Worm (Caenorhabditis elegans) whole organism, L4 larva: Measurements from ENCODE around the gene F46C3.7.

Source experiments
- F44E2.7 ChIP-seq: fragments of 200-800 bp; sonication (Bioruptor generic); IDR thresholded peaks from 2 replicates; pipeline ENCODE4 v2.1.2; 2022; ENCODE audit warnings: missing genetic modification characterization, missing compliant biosample characterization
- F49E8.2 ChIP-seq: sonication (generic microtip); optimal IDR thresholded peaks from 2 replicates; lab custom pipeline; 2016; ENCODE audit warnings: missing compliant biosample characterization, mild to moderate bottlenecking, missing genetic modification characterization, borderline replicate concordance
- duxl-1 ChIP-seq: sonication (generic microtip); optimal IDR thresholded peaks from 2 replicates; lab custom pipeline; 2016; ENCODE audit warnings: mild to moderate bottlenecking, missing genetic modification characterization, moderate library complexity, missing compliant biosample characterization; ENCODE audit not compliant: poor library complexity
- egl-43 ChIP-seq: fragments of 200-800 bp; sonication (Bioruptor generic); IDR thresholded peaks from 2 replicates; pipeline ENCODE4 v1.3.6; 2022; ENCODE audit warnings: missing genetic modification reagents, missing genetic modification characterization, missing compliant biosample characterization
- fkh-10 ChIP-seq: fragments of 150-350 bp; optimal IDR thresholded peaks from 2 replicates; lab custom pipeline; 2014; ENCODE audit warnings: missing biosample characterization, missing genetic modification reagents, missing genetic modification characterization
- hif-1 ChIP-seq, 2 experiments: sonication (generic microtip); optimal IDR thresholded peaks; 2 replicates each; lab custom pipeline; 2016 to 2017; ENCODE audit warnings: missing compliant biosample characterization in 2 of 2, missing genetic modification characterization in 2 of 2, missing genetic modification reagents in 2 of 2, missing genotype in 2 of 2, mild to moderate bottlenecking in 1 of 2
- lin-13 ChIP-seq: fragments of 150-350 bp; optimal IDR thresholded peaks from 2 replicates; lab custom pipeline; 2014; ENCODE audit warnings: missing biosample characterization, missing genetic modification reagents, missing genetic modification characterization
- mes-2 ChIP-seq: sonication (generic microtip); optimal IDR thresholded peaks from 2 replicates; lab custom pipeline; 2016; ENCODE audit warnings: missing genotype, mild to moderate bottlenecking, missing genetic modification characterization, missing compliant biosample characterization; ENCODE audit not compliant: poor library complexity, severe bottlenecking
- nhr-76 ChIP-seq: fragments of 150-350 bp; optimal IDR thresholded peaks from 2 replicates; lab custom pipeline; 2014; ENCODE audit warnings: missing biosample characterization, missing genetic modification characterization
- nhr-77 ChIP-seq: fragments of 150-350 bp; optimal IDR thresholded peaks from 2 replicates; lab custom pipeline; 2014; ENCODE audit warnings: missing biosample characterization, missing genetic modification characterization
- zag-1 ChIP-seq: fragments of 150-350 bp; optimal IDR thresholded peaks from 2 replicates; lab custom pipeline; 2014; ENCODE audit warnings: missing biosample characterization, missing genetic modification characterization
- zip-2 ChIP-seq: fragments of 150-350 bp; optimal IDR thresholded peaks from 2 replicates; lab custom pipeline; 2014; ENCODE audit warnings: missing biosample characterization, missing genetic modification characterization
- ztf-11 ChIP-seq: fragments of 150-350 bp; optimal IDR thresholded peaks from 2 replicates; lab custom pipeline; 2014; ENCODE audit warnings: missing biosample characterization, missing genetic modification characterization

DNA sequence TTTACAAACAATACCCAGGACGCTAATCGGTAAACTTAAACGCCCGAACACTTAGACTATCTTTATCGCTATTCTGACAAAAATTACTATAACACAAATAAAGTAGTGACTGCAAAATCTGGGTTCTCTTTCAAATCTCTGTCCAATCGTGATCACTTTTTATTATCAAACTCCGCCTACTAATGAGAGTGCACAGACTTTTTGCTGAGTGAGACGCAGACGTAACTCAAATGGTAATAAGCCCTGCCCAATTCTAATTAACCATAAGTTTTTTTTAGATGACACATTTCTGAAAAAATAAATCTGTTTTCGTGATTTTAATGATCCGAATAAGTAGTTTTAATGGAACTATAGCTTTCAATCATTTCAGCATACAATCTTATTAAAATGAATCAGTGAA is 32.6 kb downstream of the F46C3.7 start:
- TF ChIP-seq nhr-77 (no peak), mes-2 (tag; lab: Kevin White, UChicago) (no peak), zip-2 (tag; lab: Kevin White, UChicago) (no peak), zag-1 (tag; lab: Kevin White, UChicago) (no peak), ztf-11 (tag; lab: Kevin White, UChicago) (no peak), fkh-10 (no peak), hif-1 (tag; optimal IDR thresholded peaks at IDR 0.05; lab: Kevin White, UChicago) (no peak), egl-43 (no peak), duxl-1 (tag; lab: Kevin White, UChicago) (no peak), lin-13 (no peak), nhr-76 (tag; lab: Kevin White, UChicago) (no peak), F49E8.2 (tag; lab: Kevin White, UChicago) (no peak), F44E2.7 (no peak)
